Fruit fly (Drosophila melanogaster): ENCODE data around the gene JIL-1.

- TF ChIP-seq dl (GFP tag; optimal IDR thresholded peaks at IDR 0.05; ENCODE audit: insufficient read depth in 1 of 2, partially characterized antibody in 2 of 2) (no peak), Rel (GFP tag; optimal IDR thresholded peaks at IDR 0.05) (no peak), Rel (tag; optimal IDR thresholded peaks at IDR 0.05) (no peak)
Measured at dm6 chr3L:11047877-11048276, 45.1 kb downstream of the JIL-1 start.
